Worm (Caenorhabditis elegans): ENCODE results near the gene K04C2.3.

The K04C2.3 gene

DNA sequence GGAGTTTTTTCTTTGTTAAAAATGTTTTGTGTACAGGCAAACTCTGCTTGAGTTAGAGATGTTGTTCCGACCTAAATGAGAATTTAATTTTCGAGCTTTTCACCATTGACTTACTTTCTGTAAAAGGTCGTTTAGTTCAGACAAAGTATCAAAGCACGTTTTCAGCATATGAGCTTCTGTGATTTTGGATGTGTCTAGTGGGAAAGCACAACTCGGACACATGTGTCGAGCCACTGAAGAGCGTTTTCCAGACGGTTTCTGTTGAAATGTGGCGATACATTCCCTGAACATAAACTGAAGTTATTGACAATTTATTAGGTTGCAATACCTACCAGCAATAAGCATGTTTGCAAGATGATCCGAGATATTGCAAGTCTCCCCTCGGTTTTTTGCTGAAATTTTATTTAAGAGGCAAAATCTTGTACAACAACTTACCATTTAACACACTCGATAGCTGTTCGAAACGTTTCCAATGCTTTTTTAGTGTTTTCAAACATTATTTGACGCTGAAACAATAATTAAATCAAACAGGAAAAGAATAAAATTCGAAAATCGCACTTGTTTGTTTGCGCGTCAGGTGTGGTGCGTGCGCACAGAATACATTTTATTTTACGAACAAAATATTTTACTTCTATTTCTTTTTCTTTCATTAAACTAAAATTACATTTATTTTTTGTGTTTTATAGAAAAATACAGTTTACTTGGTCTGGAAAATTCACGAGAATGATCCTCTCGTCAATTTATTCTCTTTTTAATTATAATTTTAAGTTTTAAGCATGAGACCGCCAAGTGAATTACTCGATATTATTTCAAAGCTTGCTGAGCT lies 16.3 kb downstream of the K04C2.3 start, which contains the start of the genes brd-1 and K04C2.2:
Gene brd-1 (minus strand): TSS at position 506 of the 826 bp plus-strand sequence.
Gene K04C2.2 (plus strand): TSS at position 776 of the 826 bp plus-strand sequence.
- TF ChIP-seq ceh-58 (GFP tag; IDR thresholded peaks at IDR 0.05) (no peak), B0261.1 (tag; optimal IDR thresholded peaks at IDR 0.05) (no peak), ccch-3 (GFP tag; optimal IDR thresholded peaks at IDR 0.05) (no peak), dpl-1 (GFP tag; optimal IDR thresholded peaks at IDR 0.05) (peak; percentile 23), T26A5.8 (tag; optimal IDR thresholded peaks at IDR 0.05) (no peak), attf-6 (GFP tag; IDR thresholded peaks at IDR 0.05) (no peak), lin-26 (GFP tag; IDR thresholded peaks at IDR 0.05) (0 out of 2 replicates have a peak, but pooled peaks have one; percentile 27), cebp-1 (GFP tag; IDR thresholded peaks at IDR 0.05) (no peak), cebp-1 (tag; optimal IDR thresholded peaks at IDR 0.05) (no peak)

DNA sequence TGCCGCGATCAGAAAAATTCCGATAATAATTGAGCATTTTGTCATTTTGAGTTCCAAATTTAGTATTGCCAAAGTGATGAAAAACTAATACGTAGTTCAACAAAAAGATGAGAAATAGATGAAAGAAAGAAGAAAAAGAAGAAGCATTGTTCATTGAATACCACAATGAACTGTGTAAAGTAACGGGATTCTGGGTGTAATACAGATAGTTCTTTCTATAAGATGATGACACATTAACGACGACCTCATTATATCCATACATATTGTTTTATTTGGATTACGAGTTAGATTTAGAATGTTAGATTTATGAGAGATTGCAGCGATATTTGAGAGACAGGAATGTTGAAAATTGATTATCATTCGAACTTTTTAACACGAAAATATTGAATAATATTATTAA lies 18.7 kb downstream of the K04C2.3 start, which contains the start of gene K04C2.5:
Gene K04C2.5 (minus strand): TSS at position 101 of the 400 bp plus-strand sequence.
- no peak for TF ChIP-seq T07F8.4 (tag; optimal IDR thresholded peaks at IDR 0.05)
- no peak for TF ChIP-seq mxl-1 (tag; optimal IDR thresholded peaks at IDR 0.05)
- TF ChIP-seq repo-1 (tag; optimal IDR thresholded peaks at IDR 0.05) = no peak
- no peak for TF ChIP-seq F39B2.1 (GFP tag; IDR thresholded peaks at IDR 0.05)

DNA sequence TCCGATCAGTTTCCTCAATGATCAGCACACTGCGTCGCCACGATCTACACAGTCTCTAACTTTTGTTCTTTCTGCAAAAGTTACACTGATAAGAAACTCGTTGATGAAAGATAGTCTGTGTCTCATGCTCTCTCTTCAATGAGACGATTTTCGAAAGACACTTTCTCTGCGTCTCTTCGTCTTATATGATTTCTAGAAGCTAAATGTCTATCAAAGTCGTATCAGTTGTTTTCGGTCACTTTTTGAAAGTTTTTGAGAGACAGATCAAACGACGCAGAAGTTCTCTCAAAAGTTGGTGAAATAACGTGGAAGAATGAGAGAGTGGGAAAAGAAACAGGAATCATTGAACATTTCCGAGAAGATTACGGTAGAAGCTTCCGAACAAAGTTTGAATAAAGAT lies 22.3 kb downstream of the K04C2.3 start:
- peak; percentile 94 for TF ChIP-seq nhr-80 (tag; optimal IDR thresholded peaks at IDR 0.05)
- TF ChIP-seq tlf-1 (GFP tag; optimal IDR thresholded peaks at IDR 0.05) = no peak
- TF ChIP-seq him-1 (tag; optimal IDR thresholded peaks at IDR 0.05) = peak; percentile 28
- TF ChIP-seq die-1 (tag; optimal IDR thresholded peaks at IDR 0.05) = peak; percentile 8
- no peak for TF ChIP-seq ccch-3 (GFP tag; optimal IDR thresholded peaks at IDR 0.05)
- peak; percentile 52 for TF ChIP-seq chd-7 (tag; optimal IDR thresholded peaks at IDR 0.05)
- no peak for TF ChIP-seq cebp-1 (GFP tag; IDR thresholded peaks at IDR 0.05)
- peak; percentile 74 for TF ChIP-seq cebp-1 (tag; optimal IDR thresholded peaks at IDR 0.05)
- TF ChIP-seq ama-1 (optimal IDR thresholded peaks at IDR 0.05) = no peak
- peak in 1 of 2 experiments; percentile 51 for TF ChIP-seq ama-1 (GFP tag; optimal IDR thresholded peaks at IDR 0.05)
- TF ChIP-seq snpc-4 (GFP tag; optimal IDR thresholded peaks at IDR 0.05) = no peak
- TF ChIP-seq snpc-4 (tag; optimal IDR thresholded peaks at IDR 0.05) = peak in 1 of 4 experiments; percentile 39
- TF ChIP-seq C06A6.2 (GFP tag; conservative IDR thresholded peaks at IDR 0.05) = 0 out of 2 replicates have a peak, but pooled peaks have one; percentile 36
- no peak for TF ChIP-seq K12H6.12 (tag; optimal IDR thresholded peaks at IDR 0.05)
- TF ChIP-seq madf-6 (GFP tag; IDR thresholded peaks at IDR 0.05) = peak; percentile 31; the same call in 1 of the 2 replicates
- peak; percentile 41; the same call in 1 of the 2 replicates for TF ChIP-seq lin-26 (GFP tag; IDR thresholded peaks at IDR 0.05)
- peak; percentile 77 for TF ChIP-seq atf-7 (tag; optimal IDR thresholded peaks at IDR 0.05)
- TF ChIP-seq hlh-12 (tag; optimal IDR thresholded peaks at IDR 0.05) = no peak
- TF ChIP-seq Y56A3A.18 (GFP tag; IDR thresholded peaks at IDR 0.05) = peak; percentile 72; the same call in 1 of the 2 replicates
- TF ChIP-seq unc-62 (GFP tag; optimal IDR thresholded peaks at IDR 0.05) = peak; percentile 85
- peak; percentile 47; the same call in 1 of the 2 replicates for TF ChIP-seq dox-1 (GFP tag; IDR thresholded peaks at IDR 0.05)
- peak; percentile 49 for TF ChIP-seq ets-4 (GFP tag; optimal IDR thresholded peaks at IDR 0.05)
- TF ChIP-seq pha-4 (tag; optimal IDR thresholded peaks at IDR 0.05) = peak; percentile 20
- no peak for TF ChIP-seq aptf-3 (GFP tag; IDR thresholded peaks at IDR 0.05)
- TF ChIP-seq lin-40 (tag; optimal IDR thresholded peaks at IDR 0.05) = peak; percentile 74
- no peak for TF ChIP-seq hrde-1 (tag; optimal IDR thresholded peaks at IDR 0.05; ENCODE audit: borderline replicate concordance)
- TF ChIP-seq somi-1 (GFP tag; optimal IDR thresholded peaks at IDR 0.05) = peak; percentile 58
- TF ChIP-seq madf-3 (GFP tag; IDR thresholded peaks at IDR 0.05) = no peak
- TF ChIP-seq hmg-1.2 (GFP tag; IDR thresholded peaks at IDR 0.05) = peak; percentile 73
- TF ChIP-seq B0336.3 (GFP tag; IDR thresholded peaks at IDR 0.05) = peak; percentile 75
- peak; percentile 43; the same call in 1 of the 2 replicates for TF ChIP-seq mcd-1 (GFP tag; IDR thresholded peaks at IDR 0.05)
- peak; percentile 45; the same call in 1 of the 2 replicates for TF ChIP-seq nfyb-1 (GFP tag; IDR thresholded peaks at IDR 0.05)
- no peak for TF ChIP-seq zfh-2 (GFP tag; conservative IDR thresholded peaks at IDR 0.05)
- peak; percentile 25; the same call in 1 of the 2 replicates for TF ChIP-seq lir-1 (GFP tag; conservative IDR thresholded peaks at IDR 0.05)
- TF ChIP-seq F23B12.7 (tag; optimal IDR thresholded peaks at IDR 0.05; ENCODE audit: insufficient read depth) = no peak
